Fruit fly (Drosophila melanogaster) whole organism, embryonic: ENCODE data around the gene Eip63F-1.

Source experiments
- CG10462 ChIP-seq: fragments of 200-800 bp; sonication (Bioruptor generic); optimal IDR thresholded peaks from 2 replicates; lab custom pipeline; 2016; ENCODE audit warnings: missing biosample characterization, missing genetic modification characterization
- CG10565 ChIP-seq: fragments of 200-800 bp; sonication (Bioruptor generic); optimal IDR thresholded peaks from 3 replicates; lab custom pipeline; 2016; ENCODE audit warnings: missing biosample characterization, mild to moderate bottlenecking, missing genetic modification characterization
- CG11695 ChIP-seq: fragments of 200-800 bp; sonication (Bioruptor generic); IDR thresholded peaks from 3 replicates; pipeline ENCODE4 v1.3.6; 2022; ENCODE audit warnings: missing biosample characterization, missing genetic modification characterization
- CG14667 ChIP-seq: fragments of 200-800 bp; sonication (Bioruptor generic); IDR thresholded peaks from 2 replicates; pipeline ENCODE4 v1.3.6; 2022; ENCODE audit warnings: missing biosample characterization, missing genetic modification characterization
- CG15073 ChIP-seq: fragments of 200-800 bp; sonication (Bioruptor generic); optimal IDR thresholded peaks from 2 replicates; lab custom pipeline; 2016; ENCODE audit warnings: missing biosample characterization, missing genetic modification characterization
- CG15514 ChIP-seq: fragments of 200-800 bp; sonication (Bioruptor generic); optimal IDR thresholded peaks from 3 replicates; lab custom pipeline; 2017; ENCODE audit warnings: missing biosample characterization, missing genetic modification characterization, mild to moderate bottlenecking, moderate library complexity, missing genetic modification reagents
- CG15696 ChIP-seq: fragments of 200-800 bp; sonication (Bioruptor generic); optimal IDR thresholded peaks from 2 replicates; lab custom pipeline; 2019; ENCODE audit warnings: missing biosample characterization, mild to moderate bottlenecking, missing genetic modification characterization, moderate library complexity
- CG17829 ChIP-seq: fragments of 200-800 bp; optimal IDR thresholded peaks from 2 replicates; lab custom pipeline; 2019; ENCODE audit warnings: missing biosample characterization, mild to moderate bottlenecking, missing genetic modification characterization, moderate library complexity
- CG18599 ChIP-seq: fragments of 200-800 bp; sonication (Bioruptor generic); optimal IDR thresholded peaks from 3 replicates; lab custom pipeline; 2017; ENCODE audit warnings: missing biosample characterization, missing genetic modification characterization, mild to moderate bottlenecking, moderate library complexity, missing genetic modification reagents
- CG18764 ChIP-seq: fragments of 200-800 bp; sonication (Bioruptor generic); optimal IDR thresholded peaks from 3 replicates; lab custom pipeline; 2016; ENCODE audit warnings: missing biosample characterization, missing genetic modification characterization
- CG30431 ChIP-seq: fragments of 200-800 bp; sonication (Bioruptor generic); optimal IDR thresholded peaks from 2 replicates; lab custom pipeline; 2017; ENCODE audit warnings: missing biosample characterization, missing genetic modification characterization
- CG31224 ChIP-seq: fragments of 200-800 bp; sonication (Bioruptor generic); IDR thresholded peaks from 2 replicates; pipeline ENCODE4 v1.3.6; 2022; ENCODE audit warnings: missing biosample characterization, missing genetic modification characterization
- CG4730 ChIP-seq: fragments of 200-800 bp; sonication (Bioruptor generic); IDR thresholded peaks from 2 replicates; pipeline ENCODE4 v1.3.6; 2022; ENCODE audit warnings: missing biosample characterization, missing genetic modification characterization
- CG4820 ChIP-seq: fragments of 200-800 bp; sonication (Bioruptor generic); optimal IDR thresholded peaks from 3 replicates; lab custom pipeline; 2016; ENCODE audit warnings: missing biosample characterization, missing genetic modification characterization
- CG5180 ChIP-seq: fragments of 200-800 bp; sonication (Bioruptor generic); optimal IDR thresholded peaks from 3 replicates; lab custom pipeline; 2017; ENCODE audit warnings: missing biosample characterization, missing genetic modification characterization, mild to moderate bottlenecking, moderate library complexity, missing genetic modification reagents
- CG8388 ChIP-seq: fragments of 200-800 bp; sonication (Bioruptor generic); optimal IDR thresholded peaks from 2 replicates; lab custom pipeline; 2019; ENCODE audit warnings: missing biosample characterization, mild to moderate bottlenecking, missing genetic modification characterization, moderate library complexity
- CG9797 ChIP-seq: fragments of 200-800 bp; sonication (Bioruptor generic); optimal IDR thresholded peaks from 3 replicates; lab custom pipeline; 2018; ENCODE audit warnings: missing biosample characterization, mild to moderate bottlenecking, missing genetic modification characterization
- D19B ChIP-seq: fragments of 200-800 bp; sonication (Bioruptor generic); optimal IDR thresholded peaks from 2 replicates; lab custom pipeline; 2017; ENCODE audit warnings: missing biosample characterization, mild to moderate bottlenecking, missing genetic modification characterization
- Deaf1 ChIP-seq: fragments of 200-800 bp; optimal IDR thresholded peaks from 3 replicates; lab custom pipeline; 2019; ENCODE audit warnings: missing biosample characterization, mild to moderate bottlenecking, missing genetic modification characterization, moderate library complexity
- Gug ChIP-seq: fragments of 200-800 bp; sonication (Bioruptor generic); IDR thresholded peaks from 4 replicates; pipeline ENCODE4 v1.3.6; 2022; ENCODE audit warnings: missing biosample characterization, missing genetic modification characterization
- HHEX ChIP-seq: fragments of 200-800 bp; sonication (Bioruptor generic); optimal IDR thresholded peaks from 3 replicates; lab custom pipeline; 2017; ENCODE audit warnings: missing biosample characterization, mild to moderate bottlenecking, missing genetic modification characterization, missing genetic modification reagents
- Hr51 ChIP-seq, 2 experiments: fragments of 200-800 bp; sonication (Bioruptor generic); optimal IDR thresholded peaks; 2 replicates in 1 of 2; 3 replicates in 1 of 2; lab custom pipeline; 2016 to 2018; ENCODE audit warnings: missing biosample characterization in 2 of 2, missing genetic modification characterization in 2 of 2, mild to moderate bottlenecking in 1 of 2, moderate library complexity in 1 of 2
- Hr78 ChIP-seq, 2 experiments: fragments of 200-800 bp in 1 of 2; fragments of >200 bp in 1 of 2; sonication (Bioruptor generic) in 1 of 2; optimal IDR thresholded peaks; 2 replicates each; lab custom pipeline; 2017 to 2019; ENCODE audit warnings: missing biosample characterization in 2 of 2, missing genetic modification characterization in 2 of 2, mild to moderate bottlenecking in 1 of 2, moderate library complexity in 1 of 2
- Lim3 ChIP-seq: fragments of 200-800 bp; sonication (Bioruptor generic); IDR thresholded peaks from 2 replicates; pipeline ENCODE4 v1.3.6; 2022; ENCODE audit warnings: missing biosample characterization, missing genetic modification characterization
- MBD-R2 ChIP-seq: fragments of 200-800 bp; sonication (Bioruptor generic); IDR thresholded peaks from 2 replicates; pipeline ENCODE4 v1.3.6; 2022; ENCODE audit warnings: missing biosample characterization, missing genetic modification characterization
- Myb ChIP-seq: fragments of 200-800 bp; sonication (Bioruptor generic); optimal IDR thresholded peaks from 2 replicates; lab custom pipeline; 2016; ENCODE audit warnings: missing biosample characterization, missing genetic modification characterization
- NFAT ChIP-seq: fragments of 200-800 bp; sonication (Bioruptor generic); IDR thresholded peaks from 2 replicates; pipeline ENCODE4 v1.3.6; 2022; ENCODE audit warnings: missing biosample characterization, missing genetic modification characterization
- Pdp1 ChIP-seq, 2 experiments: fragments of 200-800 bp; sonication (Bioruptor generic); optimal IDR thresholded peaks; 3 replicates each; lab custom pipeline; 2016; ENCODE audit warnings: missing biosample characterization in 2 of 2, missing genetic modification characterization in 2 of 2, mild to moderate bottlenecking in 1 of 2, moderate library complexity in 1 of 2
- Sox100B ChIP-seq: fragments of 200-800 bp; sonication (Bioruptor generic); optimal IDR thresholded peaks from 3 replicates; lab custom pipeline; 2018; ENCODE audit warnings: missing biosample characterization, mild to moderate bottlenecking, missing genetic modification characterization
- Ssrp ChIP-seq: fragments of 200-800 bp; sonication (Bioruptor generic); optimal IDR thresholded peaks from 2 replicates; lab custom pipeline; 2018; ENCODE audit warnings: missing biosample characterization, mild to moderate bottlenecking, missing genetic modification characterization, moderate library complexity
- Xbp1 ChIP-seq: fragments of 200-800 bp; sonication (Bioruptor generic); optimal IDR thresholded peaks from 3 replicates; lab custom pipeline; 2016; ENCODE audit warnings: missing biosample characterization, mild to moderate bottlenecking, missing genetic modification characterization
- abd-A ChIP-seq: fragments of 200-800 bp; sonication (Bioruptor generic); optimal IDR thresholded peaks from 3 replicates; lab custom pipeline; 2019; ENCODE audit warnings: missing biosample characterization, mild to moderate bottlenecking, missing genetic modification characterization, moderate library complexity
- chinmo ChIP-seq: fragments of 200-800 bp; sonication (Bioruptor generic); IDR thresholded peaks from 4 replicates; pipeline ENCODE4 v1.3.6; 2022; ENCODE audit warnings: missing biosample characterization, missing genetic modification characterization; ENCODE audit not compliant: partially characterized antibody
- ci ChIP-seq: fragments of 200-800 bp; sonication (Bioruptor generic); IDR thresholded peaks from 3 replicates; pipeline ENCODE4 v1.3.6; 2022; ENCODE audit warnings: missing biosample characterization, missing genetic modification characterization
- dimm ChIP-seq: fragments of 200-800 bp; sonication (Bioruptor generic); IDR thresholded peaks from 2 replicates; pipeline ENCODE4 v1.3.6; 2022; ENCODE audit warnings: missing biosample characterization, missing genetic modification characterization
- disco-r ChIP-seq: fragments of 200-800 bp; sonication (Bioruptor generic); optimal IDR thresholded peaks from 2 replicates; lab custom pipeline; 2016; ENCODE audit warnings: missing biosample characterization, missing genetic modification characterization
- ewg ChIP-seq: fragments of 200-800 bp; sonication (Bioruptor generic); optimal IDR thresholded peaks from 3 replicates; lab custom pipeline; 2017; ENCODE audit warnings: mild to moderate bottlenecking, missing biosample characterization, missing genetic modification reagents, missing genetic modification characterization
- exex ChIP-seq: fragments of 200-800 bp; sonication (Bioruptor generic); optimal IDR thresholded peaks from 4 replicates; lab custom pipeline; 2018; ENCODE audit warnings: missing biosample characterization, mild to moderate bottlenecking, missing genetic modification characterization, moderate library complexity
- gsb ChIP-seq: fragments of 200-800 bp; sonication (Bioruptor generic); IDR thresholded peaks from 2 replicates; pipeline ENCODE4 v1.3.6; 2022; ENCODE audit warnings: missing biosample characterization, missing genetic modification characterization
- ham ChIP-seq: fragments of 200-800 bp; sonication (Bioruptor generic); IDR thresholded peaks from 2 replicates; pipeline ENCODE4 v1.3.6; 2022; ENCODE audit warnings: missing biosample characterization, missing genetic modification characterization
- nerfin-1 ChIP-seq: fragments of 200-800 bp; sonication (Bioruptor generic); optimal IDR thresholded peaks from 3 replicates; lab custom pipeline; 2019; ENCODE audit warnings: missing biosample characterization, mild to moderate bottlenecking, missing genetic modification characterization, moderate library complexity
- nmo ChIP-seq: fragments of 200-800 bp; sonication (Bioruptor generic); optimal IDR thresholded peaks from 2 replicates; lab custom pipeline; 2018; ENCODE audit warnings: missing biosample characterization, mild to moderate bottlenecking, missing genetic modification characterization, moderate library complexity
- otp ChIP-seq: fragments of 200-800 bp; sonication (Bioruptor generic); IDR thresholded peaks from 3 replicates; pipeline ENCODE4, ENCODE4 v1.3.6; 2022; ENCODE audit warnings: missing biosample characterization, missing genetic modification characterization
- pros ChIP-seq: fragments of 200-800 bp; sonication (Bioruptor generic); optimal IDR thresholded peaks from 3 replicates; lab custom pipeline; 2019; ENCODE audit warnings: missing biosample characterization, mild to moderate bottlenecking, missing genetic modification characterization, moderate library complexity
- pum ChIP-seq: fragments of 200-800 bp; sonication (Bioruptor generic); optimal IDR thresholded peaks from 2 replicates; lab custom pipeline; 2016; ENCODE audit warnings: missing biosample characterization, missing genetic modification characterization
- rib ChIP-seq: fragments of 200-800 bp; sonication (Bioruptor generic); IDR thresholded peaks from 2 replicates; pipeline ENCODE4 v1.3.6; 2022; ENCODE audit warnings: missing biosample characterization, missing genetic modification characterization
- sr ChIP-seq: fragments of 200-800 bp; sonication (Bioruptor generic); IDR thresholded peaks from 3 replicates; pipeline ENCODE4 v1.3.6; 2022; ENCODE audit warnings: missing biosample characterization, missing genetic modification characterization
- stc ChIP-seq: fragments of 200-800 bp; sonication (Bioruptor generic); IDR thresholded peaks from 2 replicates; pipeline ENCODE4 v1.3.6; 2022; ENCODE audit warnings: missing biosample characterization, missing genetic modification characterization
- tio ChIP-seq: fragments of 200-800 bp; sonication (Bioruptor generic); optimal IDR thresholded peaks from 2 replicates; lab custom pipeline; 2017; ENCODE audit warnings: missing biosample characterization, missing genetic modification characterization, inconsistent platforms
- vfl ChIP-seq: fragments of 200-800 bp; sonication (Bioruptor generic); optimal IDR thresholded peaks from 2 replicates; lab custom pipeline; 2016; ENCODE audit warnings: missing biosample characterization, missing genetic modification characterization
- wek ChIP-seq: fragments of 200-800 bp; sonication (Bioruptor generic); optimal IDR thresholded peaks from 3 replicates; lab custom pipeline; 2018; ENCODE audit warnings: missing biosample characterization, mild to moderate bottlenecking, missing genetic modification characterization, moderate library complexity

The Eip63F-1 gene

DNA sequence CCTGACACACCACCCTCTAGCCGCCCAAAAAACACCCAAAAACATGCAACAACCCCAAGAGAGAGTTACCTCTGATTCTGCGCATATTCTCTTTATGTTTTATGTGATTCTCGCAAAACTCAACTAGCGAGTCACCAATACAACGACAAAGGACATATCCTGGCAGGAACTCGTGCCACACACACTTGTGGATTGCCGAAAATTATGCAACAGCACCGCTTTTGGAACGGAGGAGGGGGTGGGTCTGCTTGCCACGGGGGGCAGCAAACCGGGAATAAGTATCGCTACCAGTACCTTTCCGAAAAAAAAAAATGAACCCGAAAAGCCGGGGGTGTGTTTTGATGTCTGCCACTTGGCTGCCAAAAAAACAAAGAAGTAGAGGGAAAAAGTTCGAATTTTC is 29.7 kb upstream of the Eip63F-1 start (continued):
- no peak for TF ChIP-seq Hr51 (GFP tag; optimal IDR thresholded peaks at IDR 0.05; lab: Kevin White, UChicago)
- no peak for TF ChIP-seq CG14667
- no peak for TF ChIP-seq CG15696
- TF ChIP-seq MBD-R2 (GFP tag; lab: Robert Waterston, UW), result no peak
- TF ChIP-seq Pdp1 (GFP tag; optimal IDR thresholded peaks at IDR 0.05; lab: Kevin White, UChicago), result peak in 1 of 2 experiments; percentile 90
- TF ChIP-seq Ssrp (tag; lab: Kevin White, UChicago), result no peak
- no peak for TF ChIP-seq dimm (GFP tag; lab: Robert Waterston, UW)
- no peak for TF ChIP-seq otp (GFP tag; lab: Robert Waterston, UW)
- no peak for TF ChIP-seq Sox100B (GFP tag; lab: Kevin White, UChicago)
- no peak for TF ChIP-seq exex (tag; lab: Kevin White, UChicago)
- no peak for TF ChIP-seq CG10565
- no peak for TF ChIP-seq NFAT (GFP tag; lab: Robert Waterston, UW)
- TF ChIP-seq chinmo (GFP tag; lab: Robert Waterston, UW), result 0 out of 4 replicates have a peak, but pooled peaks have one; percentile 31
- TF ChIP-seq ewg (GFP tag; lab: Kevin White, UChicago), result peak; percentile 80
- peak; percentile 19 for TF ChIP-seq Deaf1 (tag; lab: Kevin White, UChicago)
- TF ChIP-seq CG15514 (GFP tag; lab: Kevin White, UChicago), result no peak
- TF ChIP-seq nerfin-1, result peak; percentile 6
- TF ChIP-seq ci (GFP tag; lab: Robert Waterston, UW), result no peak
- no peak for TF ChIP-seq rib (GFP tag; lab: Robert Waterston, UW)
- TF ChIP-seq stc (GFP tag; lab: Robert Waterston, UW), result no peak
- no peak for TF ChIP-seq nmo
- no peak for TF ChIP-seq CG4730 (GFP tag; lab: Robert Waterston, UW)
- no peak for TF ChIP-seq CG15073 (GFP tag; lab: Kevin White, UChicago)
- no peak for TF ChIP-seq disco-r (GFP tag; lab: Kevin White, UChicago)
- TF ChIP-seq Hr78 (GFP tag; optimal IDR thresholded peaks at IDR 0.05; lab: Kevin White, UChicago), result no peak
- no peak for TF ChIP-seq tio (GFP tag; lab: Kevin White, UChicago)
- no peak for TF ChIP-seq CG31224
- peak; percentile 45 for TF ChIP-seq pros (GFP tag; lab: Kevin White, UChicago)
- TF ChIP-seq CG30431 (GFP tag; lab: Kevin White, UChicago), result no peak
- TF ChIP-seq CG17829 (tag; lab: Kevin White, UChicago), result no peak
- TF ChIP-seq CG8388, result no peak
- TF ChIP-seq CG10462 (GFP tag; lab: Kevin White, UChicago), result no peak
- no peak for TF ChIP-seq Myb (GFP tag; lab: Kevin White, UChicago)
- TF ChIP-seq CG18764 (GFP tag; lab: Kevin White, UChicago), result no peak
- no peak for TF ChIP-seq CG18599 (GFP tag; lab: Kevin White, UChicago)
- no peak for TF ChIP-seq gsb
- TF ChIP-seq CG11695 (GFP tag; lab: Robert Waterston, UW), result no peak
- no peak for TF ChIP-seq Xbp1 (GFP tag; lab: Kevin White, UChicago)
- TF ChIP-seq Lim3 (GFP tag; lab: Robert Waterston, UW), result no peak
- no peak for TF ChIP-seq ham
- TF ChIP-seq sr (GFP tag; lab: Robert Waterston, UW), result no peak
- TF ChIP-seq CG4820 (GFP tag; lab: Kevin White, UChicago), result no peak
- no peak for TF ChIP-seq vfl (GFP tag; lab: Kevin White, UChicago)
- TF ChIP-seq wek, result no peak
- TF ChIP-seq CG5180 (GFP tag; lab: Kevin White, UChicago), result no peak
- no peak for TF ChIP-seq CG9797 (GFP tag; lab: Kevin White, UChicago)
- no peak for TF ChIP-seq D19B (GFP tag; lab: Kevin White, UChicago)
- no peak for TF ChIP-seq HHEX (GFP tag; lab: Kevin White, UChicago)
- TF ChIP-seq Gug, result no peak
- TF ChIP-seq pum (GFP tag; lab: Kevin White, UChicago), result no peak
- TF ChIP-seq abd-A, result peak; percentile 58
